Worm (Caenorhabditis elegans): ENCODE results near the gene F59D12.5.

DNA sequence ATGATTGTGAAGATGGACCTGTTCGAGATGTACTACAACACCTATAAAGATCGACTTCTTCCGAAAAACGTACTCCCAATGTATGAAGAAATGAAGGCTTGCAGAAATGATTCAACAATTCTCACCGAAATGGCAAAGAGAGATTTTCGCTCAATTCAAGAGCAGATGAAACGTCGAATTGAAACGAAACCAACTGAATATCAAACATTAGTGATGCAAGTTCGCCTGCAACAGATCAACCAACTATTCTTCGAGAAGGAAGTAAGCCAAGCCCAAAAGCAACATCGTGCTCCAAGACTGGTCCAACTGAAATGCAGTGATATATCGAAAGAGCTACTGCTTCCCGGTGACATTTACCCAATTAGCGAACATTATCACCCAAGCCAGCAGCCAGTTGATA, 37.5 kb downstream of the F59D12.5 start:
- TF ChIP-seq elt-3 (tag; optimal IDR thresholded peaks at IDR 0.05), result no peak
- TF ChIP-seq blmp-1 (tag; optimal IDR thresholded peaks at IDR 0.05), result no peak
- TF ChIP-seq flh-1 (GFP tag; optimal IDR thresholded peaks at IDR 0.05), result no peak
- TF ChIP-seq unc-62 (GFP tag; optimal IDR thresholded peaks at IDR 0.05), result no peak
- TF ChIP-seq ztf-11 (tag; optimal IDR thresholded peaks at IDR 0.05), result no peak
- TF ChIP-seq unc-120 (tag; optimal IDR thresholded peaks at IDR 0.05; ENCODE audit: poor library complexity, severe bottlenecking), result no peak
- TF ChIP-seq ces-1 (GFP tag; optimal IDR thresholded peaks at IDR 0.05), result no peak
- no peak for TF ChIP-seq nhr-76 (tag; optimal IDR thresholded peaks at IDR 0.05)
- TF ChIP-seq ham-2 (GFP tag; optimal IDR thresholded peaks at IDR 0.05), result no peak
- TF ChIP-seq unc-39 (tag; optimal IDR thresholded peaks at IDR 0.05), result no peak
- TF ChIP-seq elt-1 (tag; optimal IDR thresholded peaks at IDR 0.05; ENCODE audit: borderline replicate concordance, insufficient read depth), result no peak
- TF ChIP-seq nhr-12 (tag; optimal IDR thresholded peaks at IDR 0.05), result no peak
- no peak for TF ChIP-seq M03D4.4 (tag; optimal IDR thresholded peaks at IDR 0.05)
- no peak for TF ChIP-seq nhr-237 (tag; optimal IDR thresholded peaks at IDR 0.05)

Measured in whole organism, mixed stage, embryonic.